Worm (Caenorhabditis elegans) whole organism, L4 larva: ENCODE data around the gene str-121.

ENCODE experiments used
- R02D3.7 ChIP-seq: fragments of 150-350 bp; sonication (generic microtip); optimal IDR thresholded peaks from 3 replicates; lab custom pipeline; 2014; ENCODE audit warnings: missing biosample characterization, missing genetic modification characterization
- T26A8.4 ChIP-seq: fragments of 200-800 bp; sonication (Bioruptor generic); IDR thresholded peaks from 2 replicates; pipeline ENCODE4 v1.3.6; 2022; ENCODE audit warnings: missing genetic modification characterization, missing compliant biosample characterization
- Y48G9A.11 ChIP-seq: fragments of 200-800 bp; sonication (Bioruptor generic); IDR thresholded peaks from 2 replicates; pipeline ENCODE4 v1.3.6; 2022; ENCODE audit warnings: missing genetic modification reagents, missing genetic modification characterization, missing compliant biosample characterization
- lin-39 ChIP-seq: fragments of 150-350 bp; optimal IDR thresholded peaks from 2 replicates; lab custom pipeline; 2014; ENCODE audit warnings: missing biosample characterization, missing genetic modification reagents, missing genetic modification characterization
- lsy-2 ChIP-seq, 2 experiments: fragments of 150-350 bp in 1 of 2; sonication (generic microtip) in 1 of 2; optimal IDR thresholded peaks; 2 replicates each; lab custom pipeline; 2014 to 2017; ENCODE audit warnings: missing biosample characterization in 2 of 2, missing genetic modification characterization in 2 of 2
- mep-1 ChIP-seq: fragments of 150-350 bp; sonication (generic microtip); optimal IDR thresholded peaks from 3 replicates; lab custom pipeline; 2014; ENCODE audit warnings: missing biosample characterization, missing genetic modification characterization
- nhr-25 ChIP-seq: sonication (generic microtip); optimal IDR thresholded peaks from 2 replicates; lab custom pipeline; 2017; ENCODE audit warnings: missing genetic modification characterization, mild to moderate bottlenecking, missing compliant biosample characterization, antibody characterized with exemption, moderate library complexity, borderline replicate concordance; ENCODE audit not compliant: insufficient read depth

DNA sequence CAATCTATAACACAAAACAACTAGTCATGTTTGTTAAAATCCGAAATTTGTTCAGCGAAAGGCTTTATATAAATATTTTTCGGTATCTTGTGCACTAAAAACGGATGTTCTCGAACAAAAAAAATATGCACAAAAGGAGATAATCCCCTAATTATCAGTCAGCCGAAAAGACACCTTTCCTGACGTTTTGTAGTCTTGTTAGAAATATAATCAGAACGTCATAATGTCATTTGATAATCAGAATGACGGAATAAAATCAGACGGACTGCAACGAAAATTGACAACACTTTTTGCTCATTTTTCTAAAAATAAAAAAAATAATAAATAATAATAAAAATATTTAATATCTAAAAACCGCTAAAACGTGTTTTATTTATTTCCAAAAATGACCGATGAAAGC is 29.5 kb upstream of the str-121 start:
- TF ChIP-seq mep-1 (tag; lab: Kevin White, UChicago) (no peak), Y48G9A.11 (GFP tag; lab: Robert Waterston, UW) (no peak), R02D3.7 (no peak), nhr-25 (no peak), lin-39 (tag; lab: Kevin White, UChicago) (no peak), lsy-2 (tag; optimal IDR thresholded peaks at IDR 0.05; lab: Kevin White, UChicago) (no peak), T26A8.4 (GFP tag; lab: Robert Waterston, UW) (no peak)
